Fruit fly (Drosophila melanogaster): Measurements from ENCODE around the gene CG33303.

Gene CG33303

DNA sequence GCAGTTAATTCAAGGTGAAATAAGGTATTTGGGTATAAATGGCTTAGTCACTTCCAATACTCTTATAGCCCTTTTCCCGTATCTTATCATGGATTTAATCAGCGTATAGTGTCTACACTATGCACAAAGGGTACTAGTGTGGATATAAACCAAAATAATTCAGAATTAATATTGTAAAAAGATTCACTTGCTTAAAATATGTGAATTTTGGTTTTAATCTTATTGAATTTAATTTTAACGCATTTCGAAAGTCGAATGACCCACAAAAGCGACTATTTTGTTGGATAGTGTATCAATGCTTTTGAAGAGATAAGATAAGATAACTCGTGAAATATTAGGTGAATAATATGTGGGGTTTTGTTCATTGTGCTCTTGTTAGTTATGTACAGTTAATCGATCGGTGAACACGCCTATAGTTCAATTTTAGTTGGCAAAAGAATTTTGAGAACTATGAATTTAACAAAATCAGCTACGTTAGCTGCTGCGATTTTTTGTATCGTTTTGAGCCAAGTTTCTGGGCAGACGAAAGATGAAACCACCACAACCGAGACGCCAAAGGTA lies 6.4 kb upstream of the CG33303 start, which contains the start of gene CG5096 (continued):
- TF ChIP-seq CG16779 (GFP tag; IDR thresholded peaks at IDR 0.05) (0 out of 2 replicates have a peak, but pooled peaks have one; percentile 60), ham (GFP tag; IDR thresholded peaks at IDR 0.05) (peak; percentile 55; the same call in 1 of the 2 replicates), CG10321 (GFP tag; IDR thresholded peaks at IDR 0.05) (peak; percentile 59; the same call in 1 of the 2 replicates), sug (tag; optimal IDR thresholded peaks at IDR 0.05) (peak; percentile 89), CG6683 (GFP tag; optimal IDR thresholded peaks at IDR 0.05) (peak; percentile 82), Dref (GFP tag; IDR thresholded peaks at IDR 0.05) (no peak), wek (GFP tag; optimal IDR thresholded peaks at IDR 0.05) (peak; percentile 48), Six4 (GFP tag; optimal IDR thresholded peaks at IDR 0.05) (peak; percentile 68), bigmax (GFP tag; optimal IDR thresholded peaks at IDR 0.05) (peak; percentile 40), CG8944 (GFP tag; optimal IDR thresholded peaks at IDR 0.05) (peak; percentile 43), CG2678 (tag; optimal IDR thresholded peaks at IDR 0.05) (peak; percentile 97), hbn (GFP tag; IDR thresholded peaks at IDR 0.05; ENCODE audit: partially characterized antibody) (no peak), sob (GFP tag; IDR thresholded peaks at IDR 0.05) (peak; percentile 92; the same call in 1 of the 2 replicates), unpg (GFP tag; optimal IDR thresholded peaks at IDR 0.05) (peak; percentile 92), Sry-β (GFP tag; optimal IDR thresholded peaks at IDR 0.05) (peak; percentile 22), CG10462 (GFP tag; optimal IDR thresholded peaks at IDR 0.05) (peak; percentile 52), jumu (GFP tag; optimal IDR thresholded peaks at IDR 0.05) (peak; percentile 53), ken (GFP tag; IDR thresholded peaks at IDR 0.05) (peak; percentile 81; the same call in 2 of the 3 replicates), CG6689 (GFP tag; IDR thresholded peaks at IDR 0.05) (peak; percentile 89), caup (GFP tag; optimal IDR thresholded peaks at IDR 0.05; ENCODE audit: severe bottlenecking) (peak; percentile 93), sens-2 (GFP tag; IDR thresholded peaks at IDR 0.05) (no peak), gem (tag; optimal IDR thresholded peaks at IDR 0.05) (peak; percentile 93), CG14014 (GFP tag; IDR thresholded peaks at IDR 0.05) (peak; percentile 92), crol (GFP tag; IDR thresholded peaks at IDR 0.05) (no peak), CG10979 (tag; optimal IDR thresholded peaks at IDR 0.05) (peak; percentile 80), phol (tag; optimal IDR thresholded peaks at IDR 0.05) (peak; percentile 81), wdn (GFP tag; IDR thresholded peaks at IDR 0.05) (peak; percentile 79), CG2875 (GFP tag; optimal IDR thresholded peaks at IDR 0.05) (peak; percentile 59), fu2 (GFP tag; optimal IDR thresholded peaks at IDR 0.05) (peak; percentile 68), CG34224 (GFP tag; IDR thresholded peaks at IDR 0.05; ENCODE audit: partially characterized antibody) (no peak), lilli (GFP tag; optimal IDR thresholded peaks at IDR 0.05) (peak; percentile 93), gcm2 (GFP tag; optimal IDR thresholded peaks at IDR 0.05) (peak; percentile 23), sim (GFP tag; IDR thresholded peaks at IDR 0.05) (peak; percentile 70; the same call in 1 of the 2 replicates), fd96Cb (tag; optimal IDR thresholded peaks at IDR 0.05) (peak; percentile 84)

DNA sequence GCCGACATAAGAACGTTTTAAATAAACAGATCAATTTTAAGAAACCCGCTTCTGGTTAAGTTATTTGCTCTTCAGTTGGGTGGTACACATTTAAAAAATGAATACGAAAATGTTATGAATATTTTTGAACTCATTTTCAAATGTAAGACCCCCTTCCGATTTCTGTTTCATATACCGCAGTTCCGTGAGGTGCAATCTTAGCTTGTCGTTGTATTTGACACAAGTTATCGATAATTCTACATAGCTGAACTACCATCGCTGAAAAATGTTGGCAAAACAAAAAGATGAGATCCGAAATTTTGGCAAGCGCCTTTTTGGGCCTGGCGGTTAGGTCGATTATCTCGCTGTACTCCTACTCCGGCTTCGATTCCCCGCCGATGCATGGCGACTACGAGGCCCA lies 4.3 kb upstream of the CG33303 start, which contains the start of gene gny:
Gene gny, plus strand, starts transcription at position 239 of the 400 bp plus-strand sequence.
- TF ChIP-seq CG1792 (GFP tag; optimal IDR thresholded peaks at IDR 0.05) (no peak), unc-4 (GFP tag; IDR thresholded peaks at IDR 0.05; ENCODE audit: partially characterized antibody) (0 out of 2 replicates have a peak, but pooled peaks have one; percentile 31), ranshi (GFP tag; IDR thresholded peaks at IDR 0.05) (no peak), pfk (GFP tag; optimal IDR thresholded peaks at IDR 0.05) (peak; percentile 97), wdn (GFP tag; IDR thresholded peaks at IDR 0.05) (no peak), CG2116 (GFP tag; optimal IDR thresholded peaks at IDR 0.05) (peak; percentile 35), CG7839 (tag; optimal IDR thresholded peaks at IDR 0.05) (no peak), HmgZ (tag; optimal IDR thresholded peaks at IDR 0.05) (peak; percentile 32), phol (tag; optimal IDR thresholded peaks at IDR 0.05) (peak; percentile 9), CG16813 (GFP tag; IDR thresholded peaks at IDR 0.05; ENCODE audit: partially characterized antibody) (peak; percentile 39; the same call in 2 of the 3 replicates), Six4 (GFP tag; optimal IDR thresholded peaks at IDR 0.05) (no peak), Sry-δ (GFP tag; optimal IDR thresholded peaks at IDR 0.05) (peak; percentile 87), Scr (GFP tag; IDR thresholded peaks at IDR 0.05; ENCODE audit: partially characterized antibody) (peak; percentile 29), BEAF-32 (GFP tag; optimal IDR thresholded peaks at IDR 0.05) (peak; percentile 43), BtbVII (GFP tag; optimal IDR thresholded peaks at IDR 0.05) (no peak), CG4617 (GFP tag; optimal IDR thresholded peaks at IDR 0.05; ENCODE audit: borderline replicate concordance) (peak; percentile 47), ap (GFP tag; IDR thresholded peaks at IDR 0.05) (no peak), Myb (GFP tag; optimal IDR thresholded peaks at IDR 0.05) (peak; percentile 82), Dref (GFP tag; IDR thresholded peaks at IDR 0.05) (peak; percentile 85), Doc2 (GFP tag; IDR thresholded peaks at IDR 0.05) (no peak)

Measured in whole organism, embryonic.